Fruit fly (Drosophila melanogaster) whole organism, embryonic: Measurements from ENCODE around the gene Sumo.

Source experiments
- Bdp1 ChIP-seq: fragments of 200-800 bp; sonication (Bioruptor generic); optimal IDR thresholded peaks from 3 replicates; lab custom pipeline; 2016; ENCODE audit warnings: missing biosample characterization, missing genetic modification characterization
- BtbVII ChIP-seq: fragments of 200-800 bp; sonication (Bioruptor generic); optimal IDR thresholded peaks from 3 replicates; lab custom pipeline; 2017; ENCODE audit warnings: missing biosample characterization, mild to moderate bottlenecking, missing genetic modification characterization
- CG10147 ChIP-seq: fragments of 200-800 bp; sonication (Bioruptor generic); optimal IDR thresholded peaks from 2 replicates; lab custom pipeline; 2019; ENCODE audit warnings: missing biosample characterization, mild to moderate bottlenecking, missing genetic modification characterization, moderate library complexity
- CG11085 ChIP-seq: fragments of 200-800 bp; sonication (Bioruptor generic); IDR thresholded peaks from 2 replicates; pipeline ENCODE4 v1.3.6; 2022; ENCODE audit warnings: missing biosample characterization, missing genetic modification characterization
- CG11398 ChIP-seq: fragments of 200-800 bp; sonication (Bioruptor generic); optimal IDR thresholded peaks from 2 replicates; lab custom pipeline; 2016; ENCODE audit warnings: missing biosample characterization, missing genetic modification characterization
- CG12104 ChIP-seq: fragments of 200-800 bp; sonication (Bioruptor generic); optimal IDR thresholded peaks from 3 replicates; lab custom pipeline; 2016; ENCODE audit warnings: missing biosample characterization, missing genetic modification characterization
- CG12155 ChIP-seq: fragments of 200-800 bp; sonication (Bioruptor generic); optimal IDR thresholded peaks from 3 replicates; lab custom pipeline; 2016; ENCODE audit warnings: missing biosample characterization, missing genetic modification characterization
- CG13424 ChIP-seq: fragments of 200-800 bp; sonication (Bioruptor generic); optimal IDR thresholded peaks from 2 replicates; lab custom pipeline; 2019; ENCODE audit warnings: missing biosample characterization, mild to moderate bottlenecking, missing genetic modification characterization, moderate library complexity
- CG1529 ChIP-seq: fragments of 200-800 bp; sonication (Bioruptor generic); optimal IDR thresholded peaks from 3 replicates; lab custom pipeline; 2018; ENCODE audit warnings: missing biosample characterization, missing genetic modification characterization
- CG15479 ChIP-seq: fragments of 200-800 bp; sonication (Bioruptor generic); optimal IDR thresholded peaks from 3 replicates; lab custom pipeline; 2019; ENCODE audit warnings: missing biosample characterization, mild to moderate bottlenecking, missing genetic modification characterization, moderate library complexity
- CG15514 ChIP-seq: fragments of 200-800 bp; sonication (Bioruptor generic); optimal IDR thresholded peaks from 3 replicates; lab custom pipeline; 2017; ENCODE audit warnings: missing biosample characterization, missing genetic modification characterization, mild to moderate bottlenecking, moderate library complexity, missing genetic modification reagents
- CG1602 ChIP-seq: fragments of 200-800 bp; sonication (Bioruptor generic); optimal IDR thresholded peaks from 3 replicates; lab custom pipeline; 2016; ENCODE audit warnings: missing biosample characterization, missing genetic modification characterization
- CG17359 ChIP-seq: fragments of 200-800 bp; sonication (Bioruptor generic); optimal IDR thresholded peaks from 3 replicates; lab custom pipeline; 2018; ENCODE audit warnings: missing biosample characterization, mild to moderate bottlenecking, missing genetic modification characterization, moderate library complexity
- CG17829 ChIP-seq: fragments of 200-800 bp; optimal IDR thresholded peaks from 2 replicates; lab custom pipeline; 2019; ENCODE audit warnings: missing biosample characterization, mild to moderate bottlenecking, missing genetic modification characterization, moderate library complexity
- CG18476 ChIP-seq: fragments of 200-800 bp; sonication (Bioruptor generic); optimal IDR thresholded peaks from 2 replicates; lab custom pipeline; 2016; ENCODE audit warnings: missing biosample characterization, mild to moderate bottlenecking, missing genetic modification characterization
- CG18764 ChIP-seq: fragments of 200-800 bp; sonication (Bioruptor generic); optimal IDR thresholded peaks from 3 replicates; lab custom pipeline; 2016; ENCODE audit warnings: missing biosample characterization, missing genetic modification characterization
- CG2129 ChIP-seq: fragments of 200-800 bp; sonication (Bioruptor generic); IDR thresholded peaks from 2 replicates; pipeline ENCODE4 v1.3.6; 2022; ENCODE audit warnings: missing biosample characterization, missing genetic modification characterization; ENCODE audit not compliant: partially characterized antibody
- CG30020 ChIP-seq: fragments of 200-800 bp; optimal IDR thresholded peaks from 2 replicates; lab custom pipeline; 2019; ENCODE audit warnings: missing biosample characterization, mild to moderate bottlenecking, missing genetic modification characterization, moderate library complexity
- CG3407 ChIP-seq: fragments of 200-800 bp; sonication (Bioruptor generic); optimal IDR thresholded peaks from 2 replicates; lab custom pipeline; 2018; ENCODE audit warnings: missing biosample characterization, mild to moderate bottlenecking, missing genetic modification characterization
- CG34422 ChIP-seq: fragments of 200-800 bp; sonication (Bioruptor generic); IDR thresholded peaks from 3 replicates; pipeline ENCODE4 v1.3.6; 2022; ENCODE audit warnings: missing biosample characterization, missing genetic modification characterization
- CG3995 ChIP-seq: fragments of 200-800 bp; sonication (Bioruptor generic); optimal IDR thresholded peaks from 3 replicates; lab custom pipeline; 2016; ENCODE audit warnings: missing biosample characterization, missing genetic modification characterization
- CG4328 ChIP-seq: fragments of 200-800 bp; sonication (Bioruptor generic); optimal IDR thresholded peaks from 3 replicates; lab custom pipeline; 2017; ENCODE audit warnings: missing biosample characterization, missing genetic modification reagents, missing genetic modification characterization
- CG4730 ChIP-seq: fragments of 200-800 bp; sonication (Bioruptor generic); IDR thresholded peaks from 2 replicates; pipeline ENCODE4 v1.3.6; 2022; ENCODE audit warnings: missing biosample characterization, missing genetic modification characterization
- CG6175 ChIP-seq: fragments of 200-800 bp; sonication (Bioruptor generic); IDR thresholded peaks from 3 replicates; pipeline ENCODE4 v1.3.6; 2022; ENCODE audit warnings: missing biosample characterization, missing genetic modification characterization
- Ets65A ChIP-seq: fragments of 200-800 bp; sonication (Bioruptor generic); peaks from one replicate; lab custom pipeline; 2016; ENCODE audit warnings: missing biosample characterization, missing genetic modification characterization
- Fer2 ChIP-seq: fragments of 200-800 bp; sonication (Bioruptor generic); optimal IDR thresholded peaks from 2 replicates; lab custom pipeline; 2018; ENCODE audit warnings: missing biosample characterization, mild to moderate bottlenecking, missing genetic modification characterization, moderate library complexity
- HHEX ChIP-seq: fragments of 200-800 bp; sonication (Bioruptor generic); optimal IDR thresholded peaks from 3 replicates; lab custom pipeline; 2017; ENCODE audit warnings: missing biosample characterization, mild to moderate bottlenecking, missing genetic modification characterization, missing genetic modification reagents
- MTF-1 ChIP-seq: fragments of 200-800 bp; sonication (Bioruptor generic); optimal IDR thresholded peaks from 2 replicates; lab custom pipeline; 2018; ENCODE audit warnings: missing biosample characterization, mild to moderate bottlenecking, missing genetic modification characterization, borderline replicate concordance
- Mes4 ChIP-seq: fragments of 200-800 bp; sonication (Bioruptor generic); optimal IDR thresholded peaks from 2 replicates; lab custom pipeline; 2016; ENCODE audit warnings: missing biosample characterization, missing genetic modification characterization
- Mrtf ChIP-seq: fragments of 200-800 bp; sonication (Bioruptor generic); IDR thresholded peaks from 3 replicates; pipeline ENCODE4 v1.3.6; 2022; ENCODE audit warnings: missing biosample characterization, missing genetic modification characterization
- Spps ChIP-seq: fragments of 200-800 bp; sonication (Bioruptor generic); optimal IDR thresholded peaks from 2 replicates; lab custom pipeline; 2018; ENCODE audit warnings: missing biosample characterization, mild to moderate bottlenecking, missing genetic modification characterization
- Stat92E ChIP-seq, 3 experiments: fragments of >200 bp in 2 of 3; fragments of 200-800 bp in 1 of 3; sonication (Bioruptor generic) in 1 of 3; optimal IDR thresholded peaks; 2 replicates each; lab custom pipeline; 2017 to 2019; ENCODE audit warnings: missing biosample characterization in 3 of 3, missing genetic modification characterization in 3 of 3, mild to moderate bottlenecking in 1 of 3, moderate library complexity in 1 of 3
- Xbp1 ChIP-seq: fragments of 200-800 bp; sonication (Bioruptor generic); optimal IDR thresholded peaks from 3 replicates; lab custom pipeline; 2016; ENCODE audit warnings: missing biosample characterization, mild to moderate bottlenecking, missing genetic modification characterization
- ato ChIP-seq: fragments of 200-800 bp; sonication (Bioruptor generic); IDR thresholded peaks from 2 replicates; pipeline ENCODE4 v1.3.6; 2022; ENCODE audit warnings: missing biosample characterization, missing genetic modification characterization; ENCODE audit not compliant: partially characterized antibody
- dan ChIP-seq: fragments of 200-800 bp; sonication (Bioruptor generic); IDR thresholded peaks from 2 replicates; pipeline ENCODE4 v1.3.6; 2022; ENCODE audit warnings: missing biosample characterization, missing genetic modification characterization
- disco-r ChIP-seq: fragments of 200-800 bp; sonication (Bioruptor generic); optimal IDR thresholded peaks from 2 replicates; lab custom pipeline; 2016; ENCODE audit warnings: missing biosample characterization, missing genetic modification characterization
- dmrt11E ChIP-seq: fragments of 200-800 bp; sonication (Bioruptor generic); optimal IDR thresholded peaks from 3 replicates; lab custom pipeline; 2018; ENCODE audit warnings: missing biosample characterization, mild to moderate bottlenecking, missing genetic modification characterization, moderate library complexity
- eyg ChIP-seq: fragments of 200-800 bp; sonication (Bioruptor generic); optimal IDR thresholded peaks from 3 replicates; lab custom pipeline; 2016; ENCODE audit warnings: missing biosample characterization, missing genetic modification characterization
- fd96Cb ChIP-seq: fragments of 200-800 bp; sonication (Bioruptor generic); optimal IDR thresholded peaks from 2 replicates; lab custom pipeline; 2018; ENCODE audit warnings: missing biosample characterization, mild to moderate bottlenecking, missing genetic modification characterization, moderate library complexity
- fru ChIP-seq: fragments of >200 bp; optimal IDR thresholded peaks from 2 replicates; lab custom pipeline; 2017
- gt ChIP-seq: fragments of 200-800 bp; sonication (Bioruptor generic); IDR thresholded peaks from 2 replicates; pipeline ENCODE4 v1.3.6; 2022; ENCODE audit warnings: missing biosample characterization, missing genetic modification characterization
- hkb ChIP-seq, 2 experiments: fragments of 200-800 bp in 1 of 2; fragments of >200 bp in 1 of 2; sonication (Bioruptor generic) in 1 of 2; IDR thresholded peaks in 1 of 2; optimal IDR thresholded peaks in 1 of 2; 2 replicates each; pipeline versions ENCODE4 v1.3.6 to Lab custom; 2017 to 2022; ENCODE audit warnings: missing biosample characterization in 1 of 2, missing genetic modification characterization in 1 of 2
- jing ChIP-seq: fragments of 200-800 bp; sonication (Bioruptor generic); optimal IDR thresholded peaks from 2 replicates; lab custom pipeline; 2018; ENCODE audit warnings: missing biosample characterization, mild to moderate bottlenecking, missing genetic modification characterization
- kah ChIP-seq: fragments of 200-800 bp; sonication (Bioruptor generic); optimal IDR thresholded peaks from 2 replicates; lab custom pipeline; 2018; ENCODE audit warnings: missing biosample characterization, mild to moderate bottlenecking, missing genetic modification characterization
- lmd ChIP-seq: fragments of 200-800 bp; sonication (Bioruptor generic); IDR thresholded peaks from 2 replicates; pipeline ENCODE4 v1.3.6; 2022; ENCODE audit warnings: missing biosample characterization, missing genetic modification characterization
- peb ChIP-seq: fragments of 200-800 bp; sonication (Bioruptor generic); IDR thresholded peaks from 2 replicates; pipeline ENCODE4 v1.3.6; 2022; ENCODE audit warnings: missing biosample characterization, missing genetic modification characterization
- pho ChIP-seq: fragments of 200-800 bp; sonication (Bioruptor generic); optimal IDR thresholded peaks from 2 replicates; lab custom pipeline; 2016; ENCODE audit warnings: missing biosample characterization, missing genetic modification characterization
- stwl ChIP-seq: fragments of 200-800 bp; sonication (Bioruptor generic); optimal IDR thresholded peaks from 3 replicates; lab custom pipeline; 2018; ENCODE audit warnings: missing biosample characterization, mild to moderate bottlenecking, missing genetic modification characterization, moderate library complexity
- tgo ChIP-seq: fragments of 200-800 bp; sonication (Bioruptor generic); IDR thresholded peaks from 3 replicates; pipeline ENCODE4 v1.3.6; 2022; ENCODE audit warnings: missing biosample characterization, missing genetic modification characterization
- zen2 ChIP-seq: fragments of 200-800 bp; sonication (Bioruptor generic); IDR thresholded peaks from 3 replicates; pipeline ENCODE4 v1.3.6; 2022; ENCODE audit warnings: missing biosample characterization, missing genetic modification characterization; ENCODE audit not compliant: partially characterized antibody

The Sumo gene

dm6 chr2L:6964022-6964434, 3.4 kb downstream of the Sumo start, which contains the start of the genes sip2 and Coprox (continued):
- TF ChIP-seq CG2129 (GFP tag; lab: Robert Waterston, UW) (no peak), disco-r (no peak), Bdp1 (GFP tag; lab: Kevin White, UChicago) (no peak), CG10147 (GFP tag; lab: Kevin White, UChicago) (peak; percentile 62), tgo (GFP tag; lab: Robert Waterston, UW) (peak; percentile 58; the same call in 2 of the 3 replicates), Ets65A (GFP tag; lab: Kevin White, UChicago) (peak; percentile 67), CG17359 (peak; percentile 68), CG34422 (GFP tag; lab: Robert Waterston, UW) (0 out of 3 replicates have a peak, but pooled peaks have one; percentile 21), CG4730 (GFP tag; lab: Robert Waterston, UW) (peak; percentile 34; the same call in 1 of the 2 replicates), CG11085 (GFP tag; lab: Robert Waterston, UW) (no peak), CG1602 (peak; percentile 52), eyg (GFP tag; lab: Kevin White, UChicago) (no peak), fd96Cb (peak; percentile 61), CG18476 (GFP tag; lab: Kevin White, UChicago) (no peak), CG15514 (GFP tag; lab: Kevin White, UChicago) (peak; percentile 72), zen2 (GFP tag; lab: Robert Waterston, UW) (no peak), CG11398 (no peak), ato (GFP tag; lab: Robert Waterston, UW) (no peak), Spps (tag; lab: Kevin White, UChicago) (peak; percentile 52), CG13424 (tag; lab: Kevin White, UChicago) (peak; percentile 84), gt (no peak), CG6175 (GFP tag; lab: Robert Waterston, UW) (no peak), CG3995 (peak; percentile 62), lmd (GFP tag; lab: Robert Waterston, UW) (peak; percentile 55; the same call in 1 of the 2 replicates), CG30020 (tag; lab: Kevin White, UChicago) (peak; percentile 93), pho (GFP tag; lab: Kevin White, UChicago) (no peak), hkb (optimal IDR thresholded peaks at IDR 0.05; lab: Kevin White, UChicago) (no peak), hkb (GFP tag; IDR thresholded peaks at IDR 0.05; lab: Robert Waterston, UW) (peak; percentile 45; the same call in 1 of the 2 replicates), stwl (tag; lab: Kevin White, UChicago) (peak; percentile 57), dan (GFP tag; lab: Robert Waterston, UW) (no peak), HHEX (GFP tag; lab: Kevin White, UChicago) (peak; percentile 29), Fer2 (tag; lab: Kevin White, UChicago) (peak; percentile 53), MTF-1 (GFP tag; lab: Kevin White, UChicago) (no peak), CG18764 (GFP tag; lab: Kevin White, UChicago) (peak; percentile 19), fru (lab: Kevin White, UChicago) (no peak), CG17829 (tag; lab: Kevin White, UChicago) (peak; percentile 88), Mrtf (no peak; the same call in 2 of the 3 replicates), jing (GFP tag; lab: Kevin White, UChicago) (no peak), CG4328 (peak; percentile 47), kah (peak; percentile 14), BtbVII (GFP tag; lab: Kevin White, UChicago) (peak; percentile 23), CG15479 (GFP tag; lab: Kevin White, UChicago) (peak; percentile 1), CG12155 (GFP tag; lab: Kevin White, UChicago) (peak; percentile 54), Mes4 (GFP tag; lab: Kevin White, UChicago) (no peak), Xbp1 (GFP tag; lab: Kevin White, UChicago) (peak; percentile 69), peb (GFP tag; lab: Robert Waterston, UW) (no peak), CG3407 (no peak), CG1529 (GFP tag; lab: Kevin White, UChicago) (peak; percentile 1), Stat92E (GFP tag; optimal IDR thresholded peaks at IDR 0.05; lab: Kevin White, UChicago) (peak in 1 of 3 experiments; percentile 15), CG12104 (GFP tag; lab: Kevin White, UChicago) (peak; percentile 34), dmrt11E (peak; percentile 77)
